Worm (Caenorhabditis elegans) whole organism, late embryonic: ENCODE measurements around the gene tag-131.

ENCODE experiments used
- ceh-2 ChIP-seq: sonication (generic microtip); optimal IDR thresholded peaks from 2 replicates; lab custom pipeline; 2016; ENCODE audit warnings: missing genotype, missing genetic modification characterization, missing compliant biosample characterization
- nhr-11 ChIP-seq: fragments of 150-350 bp; optimal IDR thresholded peaks from 2 replicates; lab custom pipeline; 2014; ENCODE audit warnings: missing biosample characterization, missing genetic modification characterization

- no peak for TF ChIP-seq nhr-11 (tag; lab: Kevin White, UChicago)
- TF ChIP-seq ceh-2: no peak
Measured at ce11 chrIII:4278203-4278602, 39.3 kb upstream of the tag-131 start.
